Worm (Caenorhabditis elegans): Measurements from ENCODE around the gene F57A8.1.

The F57A8.1 gene

ce11 chrV:10080905-10081304 lies 43.8 kb downstream of the F57A8.1 start:
- no peak for TF ChIP-seq elt-2 (tag; optimal IDR thresholded peaks at IDR 0.05)
- TF ChIP-seq unc-39 (tag; optimal IDR thresholded peaks at IDR 0.05), result no peak

ce11 chrV:10081636-10082035 lies 44.5 kb downstream of the F57A8.1 start, which contains the start of gene nhr-205:
TSS of gene nhr-205 (minus strand) at chrV:10081776.
- TF ChIP-seq nhr-76 (tag; optimal IDR thresholded peaks at IDR 0.05), result peak; percentile 77
- TF ChIP-seq ama-1 (optimal IDR thresholded peaks at IDR 0.05), result no peak

- TF ChIP-seq elt-3 (tag; optimal IDR thresholded peaks at IDR 0.05) (no peak), hmg-11 (tag; optimal IDR thresholded peaks at IDR 0.05) (no peak), daf-12 (tag; optimal IDR thresholded peaks at IDR 0.05) (no peak), skn-1 (tag; optimal IDR thresholded peaks at IDR 0.05) (peak; percentile 2), nfya-1 (tag; optimal IDR thresholded peaks at IDR 0.05; ENCODE audit: insufficient read depth) (peak; percentile 0), elt-2 (tag; optimal IDR thresholded peaks at IDR 0.05) (peak; percentile 45), ceh-28 (tag; optimal IDR thresholded peaks at IDR 0.05) (peak; percentile 28), nhr-11 (tag; optimal IDR thresholded peaks at IDR 0.05) (peak; percentile 8)
Observed at ce11 chrV:10083999-10084468, 46.9 kb downstream of the F57A8.1 start, which contains the start of gene nhr-12. TSS of gene nhr-12 (minus strand) at chrV:10084049.

- no peak for TF ChIP-seq jun-1 (tag; optimal IDR thresholded peaks at IDR 0.05)
- no peak for TF ChIP-seq hmg-11 (tag; optimal IDR thresholded peaks at IDR 0.05)
- TF ChIP-seq ztf-4 (tag; optimal IDR thresholded peaks at IDR 0.05), result peak; percentile 18
- TF ChIP-seq ama-1 (optimal IDR thresholded peaks at IDR 0.05), result no peak
- no peak for TF ChIP-seq nhr-12 (tag; optimal IDR thresholded peaks at IDR 0.05)
- TF ChIP-seq nhr-76 (tag; optimal IDR thresholded peaks at IDR 0.05), result peak; percentile 63
- no peak for TF ChIP-seq nhr-23 (tag; optimal IDR thresholded peaks at IDR 0.05)
- TF ChIP-seq nfya-1 (tag; optimal IDR thresholded peaks at IDR 0.05; ENCODE audit: insufficient read depth), result no peak
- no peak for TF ChIP-seq ztf-11 (tag; optimal IDR thresholded peaks at IDR 0.05)
Observed at ce11 chrV:10084864-10085263, 47.7 kb downstream of the F57A8.1 start, which contains the start of gene R04B5.6. TSS of gene R04B5.6 (plus strand) at chrV:10085164.

- TF ChIP-seq mdl-1 (tag; optimal IDR thresholded peaks at IDR 0.05) (no peak), nhr-76 (tag; optimal IDR thresholded peaks at IDR 0.05) (peak; percentile 35), nhr-25 (tag; optimal IDR thresholded peaks at IDR 0.05) (no peak), ZK546.5 (tag; optimal IDR thresholded peaks at IDR 0.05) (no peak)
Observed at ce11 chrV:10086141-10086540, 49.0 kb downstream of the F57A8.1 start.

- TF ChIP-seq zag-1 (tag; optimal IDR thresholded peaks at IDR 0.05) (no peak), pqm-1 (tag; optimal IDR thresholded peaks at IDR 0.05) (peak; percentile 81), eor-1 (tag; optimal IDR thresholded peaks at IDR 0.05) (no peak), snpc-4 (tag; optimal IDR thresholded peaks at IDR 0.05) (no peak), elt-2 (tag; optimal IDR thresholded peaks at IDR 0.05) (peak; percentile 91), ztf-4 (tag; optimal IDR thresholded peaks at IDR 0.05) (peak; percentile 61), nhr-43 (tag; optimal IDR thresholded peaks at IDR 0.05; ENCODE audit: poor library complexity, severe bottlenecking) (peak; percentile 59), nhr-11 (tag; optimal IDR thresholded peaks at IDR 0.05) (no peak), mml-1 (tag; optimal IDR thresholded peaks at IDR 0.05) (no peak), nhr-76 (tag; optimal IDR thresholded peaks at IDR 0.05) (peak; percentile 62), nhr-23 (tag; optimal IDR thresholded peaks at IDR 0.05) (peak; percentile 60), ceh-28 (tag; optimal IDR thresholded peaks at IDR 0.05) (peak; percentile 2), mdl-1 (tag; optimal IDR thresholded peaks at IDR 0.05) (peak; percentile 18), jun-1 (tag; optimal IDR thresholded peaks at IDR 0.05) (peak; percentile 39), elt-3 (tag; optimal IDR thresholded peaks at IDR 0.05) (peak in 1 of 3 experiments; percentile 71), hmg-11 (tag; optimal IDR thresholded peaks at IDR 0.05) (no peak), nhr-77 (tag; optimal IDR thresholded peaks at IDR 0.05) (no peak)
Observed at ce11 chrV:10087103-10087502, 50.0 kb downstream of the F57A8.1 start, which contains the start of gene R04B5.5. TSS of gene R04B5.5 (plus strand) at chrV:10087480.

ce11 chrV:10090461-10090860 lies 53.3 kb downstream of the F57A8.1 start, which contains the start of gene R04B5.7:
TSS of gene R04B5.7 (minus strand) at chrV:10090561.
- TF ChIP-seq ZK546.5 (tag; optimal IDR thresholded peaks at IDR 0.05) (no peak), fos-1 (tag; optimal IDR thresholded peaks at IDR 0.05) (no peak), eor-1 (tag; optimal IDR thresholded peaks at IDR 0.05) (no peak), fkh-2 (tag; optimal IDR thresholded peaks at IDR 0.05) (no peak), elt-1 (tag; optimal IDR thresholded peaks at IDR 0.05) (no peak), lsy-12 (tag; optimal IDR thresholded peaks at IDR 0.05) (no peak), nhr-67 (tag; optimal IDR thresholded peaks at IDR 0.05) (no peak), nhr-12 (tag; optimal IDR thresholded peaks at IDR 0.05) (no peak)
